Fruit fly (Drosophila melanogaster): ENCODE results near the gene tilB.

Gene tilB

dm6 chrX:22455509-22456179, 6.1 kb downstream of the tilB start, which contains the start of gene Usp2 (continued):
- TF ChIP-seq zen (tag; optimal IDR thresholded peaks at IDR 0.05): peak; percentile 17
- peak; percentile 45 for TF ChIP-seq CG13287 (GFP tag; IDR thresholded peaks at IDR 0.05; ENCODE audit: partially characterized antibody)
- TF ChIP-seq croc (GFP tag; conservative IDR thresholded peaks at IDR 0.05): no peak
- no peak for TF ChIP-seq ap (GFP tag; IDR thresholded peaks at IDR 0.05)
- TF ChIP-seq Nf-YC (tag; optimal IDR thresholded peaks at IDR 0.05): no peak
- peak; percentile 58 for TF ChIP-seq CG15514 (GFP tag; optimal IDR thresholded peaks at IDR 0.05)
- TF ChIP-seq CG8924 (tag; optimal IDR thresholded peaks at IDR 0.05): no peak
- no peak for TF ChIP-seq CG10565 (GFP tag; optimal IDR thresholded peaks at IDR 0.05)
- no peak for TF ChIP-seq YL-1 (GFP tag; optimal IDR thresholded peaks at IDR 0.05)
- TF ChIP-seq HmgD (GFP tag; optimal IDR thresholded peaks at IDR 0.05): peak; percentile 64
- TF ChIP-seq Hsf (GFP tag; optimal IDR thresholded peaks at IDR 0.05): no peak
- no peak for TF ChIP-seq caup (GFP tag; optimal IDR thresholded peaks at IDR 0.05; ENCODE audit: severe bottlenecking)
- TF ChIP-seq sob (GFP tag; IDR thresholded peaks at IDR 0.05): 0 out of 2 replicates have a peak, but pooled peaks have one; percentile 8
- peak; percentile 84 for TF ChIP-seq amos (GFP tag; IDR thresholded peaks at IDR 0.05; ENCODE audit: partially characterized antibody)
- no peak for TF ChIP-seq bcd (GFP tag; optimal IDR thresholded peaks at IDR 0.05)
- TF ChIP-seq fd96Cb (tag; optimal IDR thresholded peaks at IDR 0.05): no peak
- no peak for TF ChIP-seq Side (GFP tag; optimal IDR thresholded peaks at IDR 0.05)
- peak; percentile 88 for TF ChIP-seq gfzf (GFP tag; optimal IDR thresholded peaks at IDR 0.05)
- peak; percentile 11 for TF ChIP-seq gro (GFP tag; optimal IDR thresholded peaks at IDR 0.05)
- peak; percentile 43; the same call in 1 of the 3 replicates for TF ChIP-seq zen2 (GFP tag; IDR thresholded peaks at IDR 0.05; ENCODE audit: partially characterized antibody)
- TF ChIP-seq gem (tag; optimal IDR thresholded peaks at IDR 0.05): no peak
- no peak for TF ChIP-seq CG10274 (GFP tag; optimal IDR thresholded peaks at IDR 0.05)
- TF ChIP-seq ato (GFP tag; IDR thresholded peaks at IDR 0.05; ENCODE audit: partially characterized antibody): no peak
- no peak for TF ChIP-seq dmrt99B (tag; optimal IDR thresholded peaks at IDR 0.05)
- no peak; the same call in 1 of the 2 replicates for TF ChIP-seq vvl (GFP tag; IDR thresholded peaks at IDR 0.05)
- TF ChIP-seq tap (tag; optimal IDR thresholded peaks at IDR 0.05): no peak
- peak; percentile 38; the same call in 1 of the 2 replicates for TF ChIP-seq CG3847 (GFP tag; IDR thresholded peaks at IDR 0.05)
- no peak for TF ChIP-seq D19A (tag; optimal IDR thresholded peaks at IDR 0.05)
- no peak for TF ChIP-seq da (GFP tag; optimal IDR thresholded peaks at IDR 0.05)
- peak; percentile 84 for TF ChIP-seq bigmax (GFP tag; optimal IDR thresholded peaks at IDR 0.05)
- TF ChIP-seq CG1832 (GFP tag; optimal IDR thresholded peaks at IDR 0.05): no peak
- no peak for TF ChIP-seq Kr (GFP tag; optimal IDR thresholded peaks at IDR 0.05)
- no peak for TF ChIP-seq tll (GFP tag; optimal IDR thresholded peaks at IDR 0.05)
- no peak for TF ChIP-seq CG12942 (GFP tag; optimal IDR thresholded peaks at IDR 0.05)
- TF ChIP-seq Sry-β (GFP tag; optimal IDR thresholded peaks at IDR 0.05): no peak
- no peak for TF ChIP-seq CG13424 (tag; optimal IDR thresholded peaks at IDR 0.05)
- TF ChIP-seq CG6254 (GFP tag; optimal IDR thresholded peaks at IDR 0.05): no peak
- TF ChIP-seq CG6854 (GFP tag; optimal IDR thresholded peaks at IDR 0.05): no peak
- TF ChIP-seq CG14965 (GFP tag; optimal IDR thresholded peaks at IDR 0.05; ENCODE audit: borderline replicate concordance): no peak
- no peak for TF ChIP-seq CG6683 (GFP tag; optimal IDR thresholded peaks at IDR 0.05)
- no peak for TF ChIP-seq dmrt11E (tag; optimal IDR thresholded peaks at IDR 0.05)
- TF ChIP-seq CG15073 (GFP tag; optimal IDR thresholded peaks at IDR 0.05): no peak
- no peak for TF ChIP-seq CG6813 (GFP tag; optimal IDR thresholded peaks at IDR 0.05)
- no peak for TF ChIP-seq CG5953 (GFP tag; IDR thresholded peaks at IDR 0.05)
- TF ChIP-seq crp (GFP tag; optimal IDR thresholded peaks at IDR 0.05): peak in 1 of 2 experiments; percentile 73
- TF ChIP-seq CG3726 (GFP tag; IDR thresholded peaks at IDR 0.05): no peak
- no peak for TF ChIP-seq pum (GFP tag; optimal IDR thresholded peaks at IDR 0.05)
- TF ChIP-seq CG14050 (GFP tag; IDR thresholded peaks at IDR 0.05): no peak
